Worm (Caenorhabditis elegans) whole organism, L3 larva: ENCODE measurements around the gene kcc-1.

Source experiments
- R02D3.7 ChIP-seq: fragments of 150-350 bp; optimal IDR thresholded peaks from 2 replicates; lab custom pipeline; 2014; ENCODE audit warnings: missing biosample characterization, missing genetic modification characterization
- aly-2 ChIP-seq: fragments of 150-350 bp; optimal IDR thresholded peaks from 2 replicates; lab custom pipeline; 2014; ENCODE audit warnings: missing biosample characterization, missing genetic modification characterization
- ama-1 ChIP-seq: fragments of 150-350 bp; optimal IDR thresholded peaks from 2 replicates; lab custom pipeline; 2018
- ceh-16 ChIP-seq: sonication (generic microtip); optimal IDR thresholded peaks from 2 replicates; lab custom pipeline; 2017; ENCODE audit warnings: missing biosample characterization, missing genetic modification characterization
- ceh-28 ChIP-seq: fragments of 150-350 bp; optimal IDR thresholded peaks from 2 replicates; lab custom pipeline; 2014; ENCODE audit warnings: missing biosample characterization, missing genetic modification reagents, missing genetic modification characterization
- ceh-82 ChIP-seq: fragments of 150-350 bp; optimal IDR thresholded peaks from 2 replicates; lab custom pipeline; 2014; ENCODE audit warnings: missing biosample characterization, missing genetic modification characterization
- ceh-9 ChIP-seq: sonication (generic microtip); optimal IDR thresholded peaks from 2 replicates; lab custom pipeline; 2018; ENCODE audit warnings: missing biosample characterization, missing genetic modification characterization
- daf-12 ChIP-seq: fragments of 150-350 bp; optimal IDR thresholded peaks from 2 replicates; lab custom pipeline; 2014; ENCODE audit warnings: missing biosample characterization, missing genetic modification reagents, missing genetic modification characterization
- egl-5 ChIP-seq: fragments of 150-350 bp; optimal IDR thresholded peaks from 2 replicates; lab custom pipeline; 2017; ENCODE audit warnings: missing biosample characterization, missing genetic modification reagents, missing genetic modification characterization, inconsistent platforms
- eor-1 ChIP-seq, 2 experiments: fragments of 150-350 bp; optimal IDR thresholded peaks; 2 replicates each; lab custom pipeline; 2014 to 2018; ENCODE audit warnings: missing biosample characterization in 2 of 2, missing genetic modification characterization in 2 of 2
- fos-1 ChIP-seq: fragments of 150-350 bp; optimal IDR thresholded peaks from 2 replicates; lab custom pipeline; 2014; ENCODE audit warnings: missing biosample characterization, missing genetic modification characterization
- hmg-11 ChIP-seq: sonication (generic microtip); optimal IDR thresholded peaks from 2 replicates; lab custom pipeline; 2016; ENCODE audit warnings: missing genetic modification characterization, missing compliant biosample characterization
- jun-1 ChIP-seq: fragments of 150-350 bp; optimal IDR thresholded peaks from 2 replicates; lab custom pipeline; 2014; ENCODE audit warnings: missing biosample characterization, missing genetic modification reagents, missing genetic modification characterization
- lin-15B ChIP-seq: fragments of 150-350 bp; optimal IDR thresholded peaks from 2 replicates; lab custom pipeline; 2014; ENCODE audit warnings: missing biosample characterization, missing genetic modification characterization
- mml-1 ChIP-seq: fragments of 150-350 bp; sonication (generic microtip); optimal IDR thresholded peaks from 3 replicates; lab custom pipeline; 2014; ENCODE audit warnings: missing biosample characterization, missing genetic modification characterization
- nfya-1 ChIP-seq: sonication (generic microtip); optimal IDR thresholded peaks from 2 replicates; lab custom pipeline; 2017; ENCODE audit warnings: missing genetic modification characterization, mild to moderate bottlenecking, missing compliant biosample characterization, antibody characterized with exemption, moderate library complexity; ENCODE audit not compliant: insufficient read depth
- nhr-12 ChIP-seq: fragments of 150-350 bp; optimal IDR thresholded peaks from 2 replicates; lab custom pipeline; 2014; ENCODE audit warnings: missing biosample characterization, missing genetic modification characterization
- nhr-23 ChIP-seq: fragments of 150-350 bp; optimal IDR thresholded peaks from 2 replicates; lab custom pipeline; 2014; ENCODE audit warnings: missing biosample characterization, missing genetic modification reagents, missing genetic modification characterization
- nhr-237 ChIP-seq: fragments of 150-350 bp; optimal IDR thresholded peaks from 2 replicates; lab custom pipeline; 2014; ENCODE audit warnings: missing biosample characterization, missing genetic modification characterization
- nhr-25 ChIP-seq: sonication (generic microtip); optimal IDR thresholded peaks from 2 replicates; lab custom pipeline; 2017; ENCODE audit warnings: missing biosample characterization, missing genetic modification characterization
- nhr-43 ChIP-seq: sonication (generic microtip); optimal IDR thresholded peaks from 2 replicates; lab custom pipeline; 2016; ENCODE audit warnings: mild to moderate bottlenecking, missing genetic modification characterization, missing compliant biosample characterization; ENCODE audit not compliant: poor library complexity, severe bottlenecking
- nhr-67 ChIP-seq: fragments of 150-350 bp; optimal IDR thresholded peaks from 2 replicates; lab custom pipeline; 2014; ENCODE audit warnings: missing biosample characterization, missing genetic modification characterization
- nhr-76 ChIP-seq: fragments of 150-350 bp; sonication (generic microtip); optimal IDR thresholded peaks from 5 replicates; lab custom pipeline; 2014; ENCODE audit warnings: missing biosample characterization, missing genetic modification characterization
- pha-4 ChIP-seq: fragments of 150-350 bp; optimal IDR thresholded peaks from 2 replicates; lab custom pipeline; 2014; ENCODE audit warnings: missing biosample characterization, missing genetic modification reagents, missing genetic modification characterization
- pqm-1 ChIP-seq: fragments of 150-350 bp; optimal IDR thresholded peaks from 2 replicates; lab custom pipeline; 2017; ENCODE audit warnings: missing biosample characterization, missing genetic modification characterization, inconsistent platforms
- skn-1 ChIP-seq: fragments of 150-350 bp; optimal IDR thresholded peaks from 2 replicates; lab custom pipeline; 2014; ENCODE audit warnings: missing biosample characterization, missing genetic modification characterization
- snpc-4 ChIP-seq: fragments of 150-350 bp; optimal IDR thresholded peaks from 2 replicates; lab custom pipeline; 2014; ENCODE audit warnings: missing biosample characterization, missing genetic modification characterization
- tbx-2 ChIP-seq: sonication (generic microtip); optimal IDR thresholded peaks from 2 replicates; lab custom pipeline; 2016; ENCODE audit warnings: mild to moderate bottlenecking, missing genetic modification characterization, missing compliant biosample characterization
- zag-1 ChIP-seq: fragments of 150-350 bp; optimal IDR thresholded peaks from 2 replicates; lab custom pipeline; 2014; ENCODE audit warnings: missing biosample characterization, missing genetic modification characterization
- ztf-4 ChIP-seq: fragments of 150-350 bp; optimal IDR thresholded peaks from 2 replicates; lab custom pipeline; 2014; ENCODE audit warnings: missing biosample characterization, missing genetic modification characterization

Gene kcc-1

DNA sequence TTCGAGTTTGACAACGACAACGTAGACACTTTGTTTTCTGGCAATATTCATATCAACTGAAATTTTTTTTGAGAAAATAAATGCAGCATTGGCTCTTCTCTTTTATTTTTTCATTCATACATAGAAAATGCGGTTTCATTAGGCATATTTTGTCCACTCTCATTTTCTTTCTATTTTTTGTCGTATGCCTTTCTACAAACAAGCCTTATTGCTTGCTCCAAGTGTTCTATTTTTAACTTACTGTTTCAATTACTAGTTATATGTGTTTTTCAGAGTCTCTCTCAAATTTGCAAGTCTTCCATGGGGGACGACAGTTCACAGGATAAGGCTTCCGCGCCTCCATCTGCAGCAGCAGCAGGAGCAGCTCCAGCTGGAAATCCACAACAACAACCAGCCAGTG is at the start of gene kcc-1:
Gene kcc-1 (plus strand): TSS at position 301 of the 400 bp plus-strand sequence.
- TF ChIP-seq hmg-11 (tag; lab: Kevin White, UChicago), result no peak
- no peak for TF ChIP-seq aly-2
- TF ChIP-seq ztf-4 (tag; lab: Kevin White, UChicago), result no peak
- no peak for TF ChIP-seq snpc-4 (tag; lab: Kevin White, UChicago)
- TF ChIP-seq skn-1, result no peak
- no peak for TF ChIP-seq nhr-76 (tag; lab: Kevin White, UChicago)
- no peak for TF ChIP-seq mml-1 (tag; lab: Kevin White, UChicago)

DNA sequence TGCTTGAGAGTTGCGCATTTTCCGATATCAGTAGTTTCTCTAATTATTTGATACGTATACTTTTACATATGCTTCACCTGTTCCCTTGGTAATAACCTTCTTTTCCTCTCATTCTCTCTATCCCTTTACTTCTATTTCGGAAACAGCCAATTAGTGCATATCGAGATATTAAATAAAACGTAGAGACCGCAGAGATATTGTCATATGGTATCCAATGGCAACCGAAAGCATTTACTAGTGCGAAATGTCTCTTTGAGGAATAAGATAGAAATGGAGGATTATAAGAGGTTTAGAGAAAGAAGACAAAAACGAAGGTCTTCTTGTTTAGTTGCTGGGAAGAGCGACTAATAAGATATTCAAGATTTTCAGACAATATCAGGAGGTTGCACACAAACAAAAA is 49.7 kb upstream of the kcc-1 start, which contains the start of gene maph-9:
Gene maph-9 (plus strand): TSS at position 273 of the 400 bp plus-strand sequence.
- TF ChIP-seq ama-1 (lab: Kevin White, UChicago), result no peak
- no peak for TF ChIP-seq nhr-23 (tag; lab: Kevin White, UChicago)
- no peak for TF ChIP-seq nhr-25
- TF ChIP-seq pqm-1 (tag; lab: Kevin White, UChicago), result no peak
- no peak for TF ChIP-seq pha-4
- no peak for TF ChIP-seq fos-1 (tag; lab: Kevin White, UChicago)
- no peak for TF ChIP-seq snpc-4 (tag; lab: Kevin White, UChicago)

DNA sequence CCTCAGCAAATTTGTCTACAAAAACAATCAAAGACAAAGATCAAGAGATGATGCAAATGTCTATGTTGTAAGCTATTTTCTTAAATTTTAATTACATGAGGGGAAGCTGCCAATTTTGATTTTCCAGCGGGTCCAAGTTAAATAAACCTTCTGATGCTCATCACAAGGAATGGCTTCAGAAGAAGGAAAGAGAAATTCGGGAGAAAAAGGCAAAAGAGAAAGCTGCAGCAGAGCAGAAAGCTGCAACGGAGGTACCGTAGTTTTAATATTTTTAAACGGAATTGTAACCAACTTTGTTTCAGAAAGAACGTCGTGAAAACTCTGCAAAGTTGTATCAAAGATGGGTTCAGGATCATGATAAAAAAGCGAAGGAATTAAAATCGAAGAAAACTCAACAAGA is 47.9 kb upstream of the kcc-1 start:
- TF ChIP-seq snpc-4 (tag; lab: Kevin White, UChicago), result no peak
- TF ChIP-seq ztf-4 (tag; lab: Kevin White, UChicago), result no peak
- TF ChIP-seq ceh-82, result no peak
- no peak for TF ChIP-seq eor-1 (tag; optimal IDR thresholded peaks at IDR 0.05; lab: Kevin White, UChicago)
- TF ChIP-seq nfya-1, result no peak
- TF ChIP-seq tbx-2 (tag; lab: Kevin White, UChicago), result no peak
- no peak for TF ChIP-seq nhr-43
- no peak for TF ChIP-seq ceh-16 (tag; lab: Kevin White, UChicago)
- no peak for TF ChIP-seq nhr-76 (tag; lab: Kevin White, UChicago)
- TF ChIP-seq pqm-1 (tag; lab: Kevin White, UChicago), result no peak
- TF ChIP-seq nhr-12 (tag; lab: Kevin White, UChicago), result no peak
- no peak for TF ChIP-seq egl-5
- TF ChIP-seq ceh-9 (tag; lab: Kevin White, UChicago), result no peak

- TF ChIP-seq ceh-28 (tag; lab: Kevin White, UChicago), result no peak
- TF ChIP-seq R02D3.7 (tag; lab: Kevin White, UChicago), result no peak
- no peak for TF ChIP-seq ceh-16 (tag; lab: Kevin White, UChicago)
- no peak for TF ChIP-seq ztf-4 (tag; lab: Kevin White, UChicago)
- TF ChIP-seq snpc-4 (tag; lab: Kevin White, UChicago), result no peak
- TF ChIP-seq nhr-67 (tag; lab: Kevin White, UChicago), result no peak
- no peak for TF ChIP-seq daf-12 (tag; lab: Kevin White, UChicago)
- TF ChIP-seq jun-1 (tag; lab: Kevin White, UChicago), result no peak
- no peak for TF ChIP-seq nhr-237 (tag; lab: Kevin White, UChicago)
- TF ChIP-seq zag-1 (tag; lab: Kevin White, UChicago), result no peak
- TF ChIP-seq nhr-12 (tag; lab: Kevin White, UChicago), result no peak
Measured at ce11 chrIV:7159586-7159985, 46.5 kb upstream of the kcc-1 start.

DNA sequence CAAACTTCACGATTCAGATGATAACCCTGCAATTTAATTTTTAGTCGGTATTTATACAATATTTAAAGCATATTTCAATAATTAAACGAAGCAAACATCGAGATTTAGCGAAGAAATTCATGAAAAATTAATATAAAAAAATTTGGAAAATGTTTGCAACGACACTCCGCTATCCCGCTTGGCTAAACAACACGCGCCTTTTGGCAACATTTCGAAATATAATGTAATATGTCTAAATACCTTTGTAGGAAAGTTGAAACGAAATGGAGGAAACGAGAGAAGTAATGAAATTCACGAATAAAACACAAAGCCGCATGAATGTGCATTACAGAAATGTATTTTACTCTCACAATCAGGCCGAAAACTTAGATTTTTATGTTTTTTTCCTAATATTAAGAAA is 40.3 kb upstream of the kcc-1 start, which contains the start of gene rpc-1:
Gene rpc-1 (minus strand): TSS at position 26 of the 400 bp plus-strand sequence.
- TF ChIP-seq lin-15B (tag; lab: Kevin White, UChicago) (peak; percentile 34), nfya-1 (peak; percentile 34), tbx-2 (tag; lab: Kevin White, UChicago) (no peak)

DNA sequence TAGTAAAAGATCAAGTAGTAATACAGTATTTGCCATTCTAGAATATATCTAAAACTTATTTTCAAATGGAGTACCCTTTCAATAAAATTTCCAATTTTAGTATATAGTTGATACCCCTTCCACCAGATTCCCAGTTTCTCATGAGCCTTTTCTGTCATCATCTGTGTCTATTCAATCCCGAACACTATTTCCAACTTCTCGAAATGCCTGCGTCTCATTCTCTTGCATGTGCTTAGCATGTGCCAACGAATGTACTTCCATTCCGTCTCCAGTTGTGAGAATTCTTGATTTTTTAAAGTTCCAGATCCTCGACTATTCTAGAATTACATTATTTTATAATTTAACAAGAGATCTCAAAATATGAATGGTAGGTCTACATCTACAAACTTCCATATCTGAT is 39.5 kb upstream of the kcc-1 start, which contains the start of gene C42D4.18:
Gene C42D4.18 (plus strand): TSS at position 231 of the 400 bp plus-strand sequence.
- no peak for TF ChIP-seq egl-5
- TF ChIP-seq lin-15B (tag; lab: Kevin White, UChicago), result peak; percentile 4
- TF ChIP-seq mml-1 (tag; lab: Kevin White, UChicago), result peak; percentile 51
- TF ChIP-seq daf-12 (tag; lab: Kevin White, UChicago), result no peak
- peak; percentile 43 for TF ChIP-seq nfya-1
- TF ChIP-seq hmg-11 (tag; lab: Kevin White, UChicago), result peak; percentile 36
